Worm (Caenorhabditis elegans) whole organism, mixed stage, embryonic: Measurements from ENCODE around the gene C53D6.8.

Experiments
- bed-3 ChIP-seq: fragments of 200-800 bp; sonication (Bioruptor generic); optimal IDR thresholded peaks from 3 replicates; lab custom pipeline; 2018; ENCODE audit warnings: mild to moderate bottlenecking, missing genetic modification characterization, moderate library complexity, missing compliant biosample characterization
- blmp-1 ChIP-seq: fragments of 150-350 bp; optimal IDR thresholded peaks from 2 replicates; lab custom pipeline; 2014; ENCODE audit warnings: missing biosample characterization, missing genetic modification characterization
- ceh-39 ChIP-seq: fragments of 150-350 bp; optimal IDR thresholded peaks from 2 replicates; lab custom pipeline; 2014; ENCODE audit warnings: missing biosample characterization, missing genetic modification characterization
- ceh-43 ChIP-seq: fragments of 200-800 bp; sonication (Bioruptor generic); optimal IDR thresholded peaks from 2 replicates; lab custom pipeline; 2018; ENCODE audit warnings: mild to moderate bottlenecking, missing genetic modification characterization, moderate library complexity, missing compliant biosample characterization
- ces-1 ChIP-seq: fragments of 150-350 bp; optimal IDR thresholded peaks from 2 replicates; lab custom pipeline; 2014; ENCODE audit warnings: missing biosample characterization, missing genetic modification reagents, missing genetic modification characterization
- cnd-1 ChIP-seq: fragments of 200-800 bp; sonication (Bioruptor generic); optimal IDR thresholded peaks from 2 replicates; lab custom pipeline; 2018; ENCODE audit warnings: mild to moderate bottlenecking, missing genetic modification characterization, missing compliant biosample characterization
- elt-3 ChIP-seq: fragments of 150-350 bp; optimal IDR thresholded peaks from 2 replicates; lab custom pipeline; 2014; ENCODE audit warnings: missing biosample characterization, missing genetic modification characterization
- flh-1 ChIP-seq: fragments of 200-800 bp; sonication (Bioruptor generic); optimal IDR thresholded peaks from 2 replicates; lab custom pipeline; 2018; ENCODE audit warnings: mild to moderate bottlenecking, missing genetic modification characterization, moderate library complexity, missing compliant biosample characterization
- ham-2 ChIP-seq: fragments of 200-800 bp; sonication (Bioruptor generic); optimal IDR thresholded peaks from 2 replicates; lab custom pipeline; 2018; ENCODE audit warnings: mild to moderate bottlenecking, missing genetic modification characterization, missing compliant biosample characterization
- hlh-1 ChIP-seq: fragments of 150-350 bp; optimal IDR thresholded peaks from 2 replicates; lab custom pipeline; 2014; ENCODE audit warnings: missing biosample characterization, missing genetic modification reagents, missing genetic modification characterization
- lin-13 ChIP-seq: fragments of 150-350 bp; optimal IDR thresholded peaks from 2 replicates; lab custom pipeline; 2014; ENCODE audit warnings: missing biosample characterization, missing genetic modification characterization
- lin-32 ChIP-seq: fragments of 200-800 bp; sonication (Bioruptor generic); optimal IDR thresholded peaks from 2 replicates; lab custom pipeline; 2018; ENCODE audit warnings: mild to moderate bottlenecking, missing genetic modification characterization, missing compliant biosample characterization
- lsy-2 ChIP-seq: fragments of 150-350 bp; optimal IDR thresholded peaks from 2 replicates; lab custom pipeline; 2014; ENCODE audit warnings: missing biosample characterization, missing genetic modification characterization
- mab-5 ChIP-seq: fragments of 150-350 bp; optimal IDR thresholded peaks from 2 replicates; lab custom pipeline; 2014; ENCODE audit warnings: missing biosample characterization, missing genetic modification characterization
- mep-1 ChIP-seq: fragments of 150-350 bp; optimal IDR thresholded peaks from 2 replicates; lab custom pipeline; 2017; ENCODE audit warnings: missing biosample characterization, missing genetic modification reagents, missing genetic modification characterization, inconsistent platforms
- mls-2 ChIP-seq: sonication (generic microtip); optimal IDR thresholded peaks from 2 replicates; lab custom pipeline; 2016; ENCODE audit warnings: mild to moderate bottlenecking, missing genetic modification characterization, moderate library complexity, missing compliant biosample characterization
- nhr-12 ChIP-seq: fragments of 150-350 bp; optimal IDR thresholded peaks from 2 replicates; lab custom pipeline; 2014; ENCODE audit warnings: missing biosample characterization, missing genetic modification characterization
- nhr-2 ChIP-seq: fragments of 150-350 bp; optimal IDR thresholded peaks from 2 replicates; lab custom pipeline; 2014; ENCODE audit warnings: missing biosample characterization, missing genetic modification characterization
- nhr-237 ChIP-seq: fragments of 150-350 bp; optimal IDR thresholded peaks from 2 replicates; lab custom pipeline; 2014; ENCODE audit warnings: missing biosample characterization, missing genetic modification characterization
- nhr-28 ChIP-seq: fragments of 150-350 bp; optimal IDR thresholded peaks from 2 replicates; lab custom pipeline; 2014; ENCODE audit warnings: missing biosample characterization, missing genetic modification characterization
- pha-4 ChIP-seq: fragments of 150-350 bp; optimal IDR thresholded peaks from 2 replicates; lab custom pipeline; 2018; ENCODE audit warnings: missing biosample characterization, missing genetic modification reagents, missing genetic modification characterization
- sptf-1 ChIP-seq: sonication (generic microtip); optimal IDR thresholded peaks from 2 replicates; lab custom pipeline; 2017; ENCODE audit warnings: mild to moderate bottlenecking, missing genetic modification characterization, moderate library complexity, missing compliant biosample characterization
- tbx-8 ChIP-seq: fragments of 200-800 bp; sonication (Bioruptor generic); optimal IDR thresholded peaks from 2 replicates; lab custom pipeline; 2018; ENCODE audit warnings: mild to moderate bottlenecking, missing genetic modification characterization, moderate library complexity, missing compliant biosample characterization
- unc-39 ChIP-seq: fragments of 150-350 bp; optimal IDR thresholded peaks from 2 replicates; lab custom pipeline; 2014; ENCODE audit warnings: missing biosample characterization, missing genetic modification characterization
- unc-62 ChIP-seq: fragments of 150-350 bp; optimal IDR thresholded peaks from 2 replicates; lab custom pipeline; 2014; ENCODE audit warnings: missing biosample characterization, missing genetic modification reagents, missing genetic modification characterization
- ztf-11 ChIP-seq: fragments of 150-350 bp; optimal IDR thresholded peaks from 2 replicates; lab custom pipeline; 2014; ENCODE audit warnings: missing biosample characterization, missing genetic modification characterization

Gene C53D6.8

DNA sequence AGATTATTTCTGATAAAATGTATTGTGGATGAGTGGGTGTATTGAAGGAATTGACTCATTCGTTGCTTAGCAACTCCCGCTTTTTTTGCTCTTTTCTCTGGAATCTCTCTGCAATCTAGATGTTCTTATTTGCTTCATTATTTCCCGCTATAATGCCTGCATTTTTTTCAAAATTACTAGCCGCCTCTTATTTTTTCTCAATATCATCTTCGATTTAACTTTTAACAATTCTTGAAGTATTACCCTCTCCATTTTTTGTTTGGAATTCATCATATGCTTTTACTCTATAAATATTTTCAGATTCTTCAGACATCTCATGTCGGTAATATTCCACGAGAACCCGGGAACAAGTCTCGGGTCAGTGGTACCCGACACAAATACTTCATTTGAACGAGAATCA lies 46.3 kb downstream of the C53D6.8 start, which contains the start of gene tpra-1:
TSS of gene tpra-1 (plus strand) at position 301 of the 400 bp plus-strand sequence.
- TF ChIP-seq mab-5 (no peak), ztf-11 (tag; lab: Kevin White, UChicago) (no peak), ceh-39 (no peak), nhr-237 (tag; lab: Kevin White, UChicago) (no peak), pha-4 (tag; lab: Kevin White, UChicago) (no peak), nhr-28 (tag; lab: Kevin White, UChicago) (no peak), ces-1 (GFP tag; lab: Kevin White, UChicago) (no peak), lsy-2 (no peak), bed-3 (GFP tag; lab: Kevin White, UChicago) (no peak), blmp-1 (tag; lab: Kevin White, UChicago) (no peak), ham-2 (GFP tag; lab: Kevin White, UChicago) (no peak), nhr-2 (tag; lab: Kevin White, UChicago) (no peak), cnd-1 (tag; lab: Kevin White, UChicago) (no peak), mep-1 (tag; lab: Kevin White, UChicago) (no peak), unc-39 (tag; lab: Kevin White, UChicago) (no peak)

DNA sequence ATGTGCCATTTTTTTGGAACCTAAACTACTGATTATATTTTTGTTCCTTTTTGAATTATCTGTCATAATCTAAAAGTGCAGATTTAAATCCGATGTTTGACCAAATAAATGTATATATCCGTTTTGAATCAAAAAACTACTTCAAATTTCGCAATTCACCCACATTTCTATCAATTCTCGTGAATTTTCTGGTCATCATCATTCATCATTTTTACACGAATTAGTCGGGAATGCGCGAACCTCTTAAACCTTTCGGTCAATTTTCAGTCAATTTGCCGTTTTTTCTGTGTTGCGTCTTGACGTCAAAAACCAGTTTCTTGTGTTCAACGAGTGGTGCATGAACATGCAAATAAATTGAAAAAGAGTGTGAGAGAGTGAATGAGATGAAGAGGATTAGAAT lies 48.4 kb downstream of the C53D6.8 start:
- TF ChIP-seq sptf-1 (tag; lab: Kevin White, UChicago) = no peak
- TF ChIP-seq unc-62 (GFP tag; lab: Kevin White, UChicago) = no peak
- no peak for TF ChIP-seq mls-2 (tag; lab: Kevin White, UChicago)
- no peak for TF ChIP-seq tbx-8 (GFP tag; lab: Kevin White, UChicago)
- no peak for TF ChIP-seq blmp-1 (tag; lab: Kevin White, UChicago)
- TF ChIP-seq elt-3 (tag; lab: Kevin White, UChicago) = no peak
- no peak for TF ChIP-seq ztf-11 (tag; lab: Kevin White, UChicago)
- no peak for TF ChIP-seq flh-1 (GFP tag; lab: Kevin White, UChicago)

DNA sequence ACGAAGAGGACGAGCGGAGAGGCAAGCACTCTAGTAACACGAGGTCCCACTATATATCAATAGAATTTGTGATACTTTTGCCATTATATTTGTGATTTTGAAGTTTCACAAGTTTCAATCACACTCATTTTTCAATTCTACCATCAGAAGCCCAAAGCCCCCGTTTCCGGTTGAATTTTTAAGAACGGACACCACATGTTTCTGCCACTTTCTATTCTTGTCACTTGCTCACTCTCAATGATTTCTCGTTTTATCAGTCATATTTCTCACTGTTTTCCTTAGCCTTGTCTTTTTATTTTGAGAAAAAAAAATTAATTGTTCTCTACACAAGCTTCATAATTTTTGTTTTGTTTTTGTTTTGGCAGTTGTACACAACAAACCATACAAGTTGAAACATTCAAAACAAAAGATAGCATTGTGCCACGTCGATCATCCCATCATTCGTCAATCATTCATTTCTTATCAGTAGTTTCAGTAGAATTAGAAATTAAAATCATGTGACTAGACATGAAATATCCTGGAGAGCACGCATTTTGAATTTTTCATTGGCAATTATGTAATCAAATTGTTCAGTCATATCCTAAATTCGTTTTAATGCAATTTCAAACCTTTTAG lies 50.5 kb downstream of the C53D6.8 start:
- TF ChIP-seq nhr-12 (tag; lab: Kevin White, UChicago) = no peak
- TF ChIP-seq ces-1 (GFP tag; lab: Kevin White, UChicago) = no peak
- TF ChIP-seq blmp-1 (tag; lab: Kevin White, UChicago) = no peak
- no peak for TF ChIP-seq bed-3 (GFP tag; lab: Kevin White, UChicago)
- no peak for TF ChIP-seq hlh-1 (tag; lab: Kevin White, UChicago)
- TF ChIP-seq lin-13 (tag; lab: Kevin White, UChicago) = no peak
- no peak for TF ChIP-seq unc-39 (tag; lab: Kevin White, UChicago)
- no peak for TF ChIP-seq cnd-1 (tag; lab: Kevin White, UChicago)
- no peak for TF ChIP-seq pha-4 (tag; lab: Kevin White, UChicago)
- no peak for TF ChIP-seq lin-32 (GFP tag; lab: Kevin White, UChicago)
- TF ChIP-seq ceh-39 = no peak
- no peak for TF ChIP-seq tbx-8 (GFP tag; lab: Kevin White, UChicago)
- TF ChIP-seq ztf-11 (tag; lab: Kevin White, UChicago) = no peak
- TF ChIP-seq unc-62 (GFP tag; lab: Kevin White, UChicago) = no peak
- TF ChIP-seq ceh-43 = no peak
- TF ChIP-seq, all 35 proteins: peak for 0
